Fruit fly (Drosophila melanogaster): ENCODE results near the gene RpL35.

DNA sequence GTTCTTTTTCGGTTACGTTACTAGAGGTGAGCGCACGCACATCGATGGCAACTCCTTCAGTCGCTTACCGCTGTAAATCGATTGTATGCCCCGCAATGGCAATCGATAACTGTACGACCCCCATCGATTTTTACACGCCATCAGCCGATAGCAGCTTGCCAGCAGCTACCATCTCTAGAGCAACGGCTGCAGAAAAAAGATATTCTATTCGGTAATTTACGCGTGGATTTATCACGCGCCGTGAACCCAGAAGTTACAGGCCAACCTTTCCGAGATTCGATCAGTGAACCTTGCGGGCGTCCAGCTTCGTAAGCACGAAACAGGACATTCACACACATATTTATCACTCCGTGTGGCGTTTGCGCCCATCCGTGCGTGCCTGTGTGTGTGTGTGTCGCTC is 6.3 kb upstream of the RpL35 start, which contains the start of the genes Sirt4 and CG4119:
- TF ChIP-seq CG8478 (optimal IDR thresholded peaks at IDR 0.05) (no peak), CTCF (optimal IDR thresholded peaks at IDR 0.05) (peak in 1 of 2 experiments; percentile 29)

Data from S2 (cell line).